Worm (Caenorhabditis elegans): Measurements from ENCODE around the gene his-71.

his-71 gene

ce11 chrX:7945438-7945837 lies 36.4 kb downstream of the his-71 start:
- no peak for TF ChIP-seq F13H6.1 (tag; optimal IDR thresholded peaks at IDR 0.05)
- TF ChIP-seq unc-55 (GFP tag; optimal IDR thresholded peaks at IDR 0.05): peak; percentile 35

- TF ChIP-seq C08G9.2 (tag; optimal IDR thresholded peaks at IDR 0.05) (no peak), ahr-1 (tag; optimal IDR thresholded peaks at IDR 0.05) (no peak), elt-4 (tag; optimal IDR thresholded peaks at IDR 0.05) (no peak), ttx-3 (tag; optimal IDR thresholded peaks at IDR 0.05) (no peak), K09A11.1 (tag; optimal IDR thresholded peaks at IDR 0.05; ENCODE audit: insufficient read depth) (no peak), sox-4 (tag; optimal IDR thresholded peaks at IDR 0.05) (no peak), F13H6.1 (tag; optimal IDR thresholded peaks at IDR 0.05) (no peak), rnt-1 (tag; optimal IDR thresholded peaks at IDR 0.05) (no peak), ref-2 (tag; optimal IDR thresholded peaks at IDR 0.05) (no peak), unc-86 (tag; optimal IDR thresholded peaks at IDR 0.05) (no peak), hlh-30 (tag; optimal IDR thresholded peaks at IDR 0.05; ENCODE audit: insufficient read depth) (no peak), ceh-30 (tag; optimal IDR thresholded peaks at IDR 0.05) (no peak), ceh-19 (GFP tag; optimal IDR thresholded peaks at IDR 0.05) (no peak), pros-1 (tag; optimal IDR thresholded peaks at IDR 0.05) (no peak), eyg-1 (tag; optimal IDR thresholded peaks at IDR 0.05) (no peak), lin-11 (tag; optimal IDR thresholded peaks at IDR 0.05) (no peak), che-1 (tag; optimal IDR thresholded peaks at IDR 0.05) (no peak), fax-1 (tag; optimal IDR thresholded peaks at IDR 0.05) (no peak)
Measured at ce11 chrX:7944999-7945398, 36.9 kb downstream of the his-71 start, which contains the start of gene tnt-3. Gene tnt-3, minus strand, starts transcription at chrX:7945099.

- TF ChIP-seq sdc-2 (tag; optimal IDR thresholded peaks at IDR 0.05) (no peak), pha-2 (tag; optimal IDR thresholded peaks at IDR 0.05) (no peak), fax-1 (tag; optimal IDR thresholded peaks at IDR 0.05) (no peak), ceh-48 (tag; optimal IDR thresholded peaks at IDR 0.05) (no peak), fkh-6 (tag; optimal IDR thresholded peaks at IDR 0.05) (no peak), ceh-34 (tag; optimal IDR thresholded peaks at IDR 0.05) (no peak), ceh-9 (tag; optimal IDR thresholded peaks at IDR 0.05) (no peak), ceh-2 (tag; optimal IDR thresholded peaks at IDR 0.05) (no peak), K02D7.2 (tag; optimal IDR thresholded peaks at IDR 0.05) (no peak), K09A11.1 (tag; optimal IDR thresholded peaks at IDR 0.05; ENCODE audit: insufficient read depth) (no peak), pros-1 (tag; optimal IDR thresholded peaks at IDR 0.05) (no peak), npax-4 (tag; optimal IDR thresholded peaks at IDR 0.05) (no peak), tbx-7 (tag; optimal IDR thresholded peaks at IDR 0.05) (no peak), zip-5 (tag; optimal IDR thresholded peaks at IDR 0.05) (no peak), nhr-232 (tag; optimal IDR thresholded peaks at IDR 0.05) (no peak), ahr-1 (tag; optimal IDR thresholded peaks at IDR 0.05) (no peak), ets-4 (tag; optimal IDR thresholded peaks at IDR 0.05) (no peak), lim-6 (tag; optimal IDR thresholded peaks at IDR 0.05) (no peak)
Measured at ce11 chrX:7942675-7943074, 39.2 kb downstream of the his-71 start.

ce11 chrX:7932453-7932852 lies 49.4 kb downstream of the his-71 start:
- no peak for TF ChIP-seq eyg-1 (tag; optimal IDR thresholded peaks at IDR 0.05)
- no peak for TF ChIP-seq ceh-30 (tag; optimal IDR thresholded peaks at IDR 0.05)
- TF ChIP-seq fkh-10 (GFP tag; optimal IDR thresholded peaks at IDR 0.05): no peak
- TF ChIP-seq dmd-4 (tag; optimal IDR thresholded peaks at IDR 0.05; ENCODE audit: borderline replicate concordance): no peak
- TF ChIP-seq hlh-15 (tag; optimal IDR thresholded peaks at IDR 0.05): no peak
- TF ChIP-seq pros-1 (tag; optimal IDR thresholded peaks at IDR 0.05): no peak
- no peak for TF ChIP-seq ceh-45 (GFP tag; IDR thresholded peaks at IDR 0.05)

All from whole organism, late embryonic.